Worm (Caenorhabditis elegans) whole organism, L4 larva: Measurements from ENCODE around the gene npp-5.
A peak's percentile ranks its signal among the peaks of the same experiment; 100 is the strongest.

Experiments used
- D1046.2 ChIP-seq: fragments of 200-800 bp; sonication (Bioruptor generic); IDR thresholded peaks from 2 replicates; pipeline ENCODE4 v1.3.6; 2022; ENCODE audit warnings: missing genetic modification characterization, missing compliant biosample characterization
- F10B5.3 ChIP-seq: sonication (generic microtip); optimal IDR thresholded peaks from 2 replicates; lab custom pipeline; 2016; ENCODE audit warnings: mild to moderate bottlenecking, missing genetic modification characterization, missing compliant biosample characterization
- F26F4.8 ChIP-seq: fragments of 200-800 bp; sonication (Bioruptor generic); conservative IDR thresholded peaks from 2 replicates; pipeline ENCODE4 v1.3.6; 2022; ENCODE audit warnings: missing genetic modification characterization, missing compliant biosample characterization
- F49E8.2 ChIP-seq: sonication (generic microtip); optimal IDR thresholded peaks from 2 replicates; lab custom pipeline; 2016; ENCODE audit warnings: missing compliant biosample characterization, mild to moderate bottlenecking, missing genetic modification characterization, borderline replicate concordance
- T26A8.4 ChIP-seq: fragments of 200-800 bp; sonication (Bioruptor generic); IDR thresholded peaks from 2 replicates; pipeline ENCODE4 v1.3.6; 2022; ENCODE audit warnings: missing genetic modification characterization, missing compliant biosample characterization
- Y75B8A.6 ChIP-seq: fragments of 200-800 bp; sonication (Bioruptor generic); IDR thresholded peaks from 2 replicates; pipeline ENCODE4 v1.3.6; 2022; ENCODE audit warnings: missing genetic modification reagents, missing genetic modification characterization, missing compliant biosample characterization
- ZK546.5 ChIP-seq, 2 experiments: sonication (generic microtip); optimal IDR thresholded peaks; 2 replicates each; lab custom pipeline; 2017; ENCODE audit warnings: missing biosample characterization in 2 of 2, missing genetic modification characterization in 2 of 2
- aha-1 ChIP-seq: fragments of 150-350 bp; peaks from one replicate; lab custom pipeline; 2014; ENCODE audit warnings: missing biosample characterization, missing genetic modification characterization
- arid-1 ChIP-seq: fragments of 200-800 bp; sonication (Bioruptor generic); conservative IDR thresholded peaks from 2 replicates; pipeline ENCODE4 v1.3.6; 2022; ENCODE audit warnings: missing genetic modification reagents, missing genetic modification characterization, missing compliant biosample characterization
- attf-4 ChIP-seq: sonication (generic microtip); optimal IDR thresholded peaks from 3 replicates; lab custom pipeline; 2017; ENCODE audit warnings: missing biosample characterization, missing genetic modification characterization
- ceh-20 ChIP-seq: fragments of 200-800 bp; sonication (Bioruptor generic); IDR thresholded peaks from 2 replicates; pipeline ENCODE4 v1.3.6; 2022; ENCODE audit warnings: missing genetic modification reagents, missing genetic modification characterization, missing compliant biosample characterization
- ceh-62 ChIP-seq: sonication (generic microtip); optimal IDR thresholded peaks from 2 replicates; lab custom pipeline; 2017; ENCODE audit warnings: missing biosample characterization, missing genetic modification characterization
- ctbp-1 ChIP-seq: fragments of 200-800 bp; sonication (Bioruptor generic); IDR thresholded peaks from 2 replicates; pipeline ENCODE4 v1.3.6; 2022; ENCODE audit warnings: missing genetic modification reagents, missing genetic modification characterization, missing compliant biosample characterization
- daf-8 ChIP-seq: fragments of 200-800 bp; sonication (Bioruptor generic); IDR thresholded peaks from 2 replicates; pipeline ENCODE4 v1.3.6; 2022; ENCODE audit warnings: missing genetic modification characterization, missing compliant biosample characterization
- dmd-6 ChIP-seq: fragments of 200-800 bp; sonication (Bioruptor generic); IDR thresholded peaks from 2 replicates; pipeline ENCODE4 v1.3.6; 2022; ENCODE audit warnings: missing genetic modification reagents, missing genetic modification characterization, missing compliant biosample characterization
- dmd-9 ChIP-seq: fragments of 200-800 bp; sonication (Bioruptor generic); IDR thresholded peaks from 2 replicates; pipeline ENCODE4 v1.3.6; 2022; ENCODE audit warnings: missing genetic modification reagents, missing genetic modification characterization, missing compliant biosample characterization
- dve-1 ChIP-seq: sonication (generic microtip); optimal IDR thresholded peaks from 2 replicates; lab custom pipeline; 2017; ENCODE audit warnings: antibody characterized with exemption, mild to moderate bottlenecking, missing genetic modification characterization, missing compliant biosample characterization; ENCODE audit not compliant: insufficient read depth
- egl-27 ChIP-seq: sonication (generic microtip); optimal IDR thresholded peaks from 3 replicates; lab custom pipeline; 2017; ENCODE audit warnings: missing biosample characterization, missing genetic modification reagents, missing genetic modification characterization
- fkh-10 ChIP-seq: fragments of 150-350 bp; optimal IDR thresholded peaks from 2 replicates; lab custom pipeline; 2014; ENCODE audit warnings: missing biosample characterization, missing genetic modification reagents, missing genetic modification characterization
- gei-8 ChIP-seq: fragments of 200-800 bp; sonication (Bioruptor generic); optimal IDR thresholded peaks from 2 replicates; lab custom pipeline; 2018; ENCODE audit warnings: mild to moderate bottlenecking, missing genetic modification characterization, missing compliant biosample characterization
- hlh-11 ChIP-seq: fragments of 200-800 bp; sonication (Bioruptor generic); optimal IDR thresholded peaks from 2 replicates; lab custom pipeline; 2018; ENCODE audit warnings: mild to moderate bottlenecking, missing genetic modification characterization, missing compliant biosample characterization
- hlh-30 ChIP-seq: sonication (generic microtip); optimal IDR thresholded peaks from 2 replicates; lab custom pipeline; 2017; ENCODE audit warnings: antibody characterized with exemption, mild to moderate bottlenecking, missing genetic modification characterization, missing compliant biosample characterization; ENCODE audit not compliant: insufficient read depth
- hmg-1.1 ChIP-seq: fragments of 200-800 bp; sonication (Bioruptor generic); IDR thresholded peaks from 2 replicates; pipeline ENCODE4 v1.3.6; 2022; ENCODE audit warnings: missing genetic modification reagents, missing genetic modification characterization, missing compliant biosample characterization
- jun-1 ChIP-seq: fragments of 150-350 bp; optimal IDR thresholded peaks from 2 replicates; lab custom pipeline; 2014; ENCODE audit warnings: missing biosample characterization, missing genetic modification reagents, missing genetic modification characterization
- lim-7 ChIP-seq: fragments of 200-800 bp; sonication (Bioruptor generic); IDR thresholded peaks from 2 replicates; pipeline ENCODE4 v1.3.6; 2022; ENCODE audit warnings: missing genetic modification characterization, missing compliant biosample characterization
- lin-1 ChIP-seq: fragments of 200-800 bp; sonication (Bioruptor generic); IDR thresholded peaks from 2 replicates; pipeline ENCODE4 v1.3.6; 2022; ENCODE audit warnings: missing genetic modification reagents, missing genetic modification characterization, missing compliant biosample characterization
- lin-29 ChIP-seq: fragments of 200-800 bp; sonication (Bioruptor generic); IDR thresholded peaks from 2 replicates; pipeline ENCODE4 v1.3.6; 2022; ENCODE audit warnings: missing genetic modification reagents, missing genetic modification characterization, missing compliant biosample characterization
- lin-38 ChIP-seq: fragments of 200-800 bp; sonication (Bioruptor generic); IDR thresholded peaks from 2 replicates; pipeline ENCODE4 v1.3.6; 2022; ENCODE audit warnings: missing genetic modification reagents, missing genetic modification characterization, missing compliant biosample characterization
- lir-3 ChIP-seq: sonication (generic microtip); optimal IDR thresholded peaks from 2 replicates; lab custom pipeline; 2016; ENCODE audit warnings: mild to moderate bottlenecking, missing genetic modification characterization, missing compliant biosample characterization
- madf-9 ChIP-seq: fragments of 200-800 bp; sonication (Bioruptor generic); conservative IDR thresholded peaks from 2 replicates; pipeline ENCODE4 v1.3.6; 2022; ENCODE audit warnings: missing genetic modification reagents, missing genetic modification characterization, missing compliant biosample characterization
- nhr-10 ChIP-seq: fragments of 150-350 bp; optimal IDR thresholded peaks from 2 replicates; lab custom pipeline; 2014; ENCODE audit warnings: missing biosample characterization, missing genetic modification characterization
- nhr-11 ChIP-seq: fragments of 150-350 bp; optimal IDR thresholded peaks from 2 replicates; lab custom pipeline; 2014; ENCODE audit warnings: missing biosample characterization, missing genetic modification characterization
- nhr-25 ChIP-seq: sonication (generic microtip); optimal IDR thresholded peaks from 2 replicates; lab custom pipeline; 2017; ENCODE audit warnings: missing genetic modification characterization, mild to moderate bottlenecking, missing compliant biosample characterization, antibody characterized with exemption, moderate library complexity, borderline replicate concordance; ENCODE audit not compliant: insufficient read depth
- nhr-28 ChIP-seq: fragments of 150-350 bp; optimal IDR thresholded peaks from 2 replicates; lab custom pipeline; 2014; ENCODE audit warnings: missing biosample characterization, missing genetic modification characterization
- nhr-41 ChIP-seq: fragments of 200-800 bp; sonication (Bioruptor generic); IDR thresholded peaks from 2 replicates; pipeline ENCODE4 v1.3.6; 2022; ENCODE audit warnings: missing genetic modification reagents, missing genetic modification characterization, missing compliant biosample characterization
- nhr-48 ChIP-seq: sonication (generic microtip); optimal IDR thresholded peaks from 2 replicates; lab custom pipeline; 2016; ENCODE audit warnings: mild to moderate bottlenecking, missing genetic modification characterization, missing compliant biosample characterization
- pha-4 ChIP-seq, 2 experiments: fragments of 150-350 bp in 1 of 2; fragments of 200-800 bp in 1 of 2; sonication (Bioruptor generic) in 1 of 2; IDR thresholded peaks in 1 of 2; optimal IDR thresholded peaks in 1 of 2; 2 replicates each; pipeline versions ENCODE4 v1.3.6 to Lab custom; 2014 to 2022; ENCODE audit warnings: missing genetic modification characterization in 2 of 2, missing genetic modification reagents in 2 of 2, missing biosample characterization in 1 of 2, missing compliant biosample characterization in 1 of 2
- pqm-1 ChIP-seq: sonication (generic microtip); optimal IDR thresholded peaks from 2 replicates; lab custom pipeline; 2017; ENCODE audit warnings: missing biosample characterization, missing genetic modification characterization
- rbr-2 ChIP-seq: sonication (generic microtip); optimal IDR thresholded peaks from 2 replicates; lab custom pipeline; 2016; ENCODE audit warnings: missing genotype, missing genetic modification characterization, missing compliant biosample characterization
- set-16 ChIP-seq: fragments of 200-800 bp; sonication (Bioruptor generic); IDR thresholded peaks from 2 replicates; pipeline ENCODE4 v1.3.6; 2022; ENCODE audit warnings: missing genetic modification reagents, missing genetic modification characterization, missing compliant biosample characterization
- skn-1 ChIP-seq: fragments of 150-350 bp; optimal IDR thresholded peaks from 2 replicates; lab custom pipeline; 2014; ENCODE audit warnings: missing biosample characterization, missing genetic modification characterization
- tag-97 ChIP-seq: fragments of 200-800 bp; sonication (Bioruptor generic); IDR thresholded peaks from 2 replicates; pipeline ENCODE4 v1.3.6; 2022; ENCODE audit warnings: missing genetic modification characterization, missing compliant biosample characterization
- tra-1 ChIP-seq: fragments of 200-800 bp; sonication (Bioruptor generic); IDR thresholded peaks from 2 replicates; pipeline ENCODE4 v1.3.6; 2022; ENCODE audit warnings: missing genetic modification reagents, missing genetic modification characterization, missing compliant biosample characterization
- unc-62 ChIP-seq, 3 experiments: fragments of 150-350 bp in 1 of 3; sonication (generic microtip); optimal IDR thresholded peaks in 2 of 3; peaks in 1 of 3; 1 replicate in 1 of 3; 2 replicates in 2 of 3; lab custom pipeline; 2014 to 2017; ENCODE audit warnings: missing biosample characterization in 3 of 3, missing genetic modification characterization in 3 of 3, missing genetic modification reagents in 3 of 3, missing genotype in 1 of 3
- zag-1 ChIP-seq: fragments of 150-350 bp; optimal IDR thresholded peaks from 2 replicates; lab custom pipeline; 2014; ENCODE audit warnings: missing biosample characterization, missing genetic modification characterization
- zfp-2 ChIP-seq: sonication (generic microtip); optimal IDR thresholded peaks from 2 replicates; lab custom pipeline; 2016; ENCODE audit warnings: mild to moderate bottlenecking, missing genetic modification characterization, missing compliant biosample characterization
- zfp-3 ChIP-seq: fragments of 200-800 bp; sonication (Bioruptor generic); conservative IDR thresholded peaks from 2 replicates; pipeline ENCODE4 v1.3.6; 2022; ENCODE audit warnings: missing genetic modification reagents, missing genetic modification characterization, missing compliant biosample characterization
- zip-11 ChIP-seq: fragments of 200-800 bp; sonication (Bioruptor generic); IDR thresholded peaks from 2 replicates; pipeline ENCODE4 v1.3.6; 2022; ENCODE audit warnings: missing genetic modification characterization, missing compliant biosample characterization
- ztf-11 ChIP-seq: fragments of 150-350 bp; optimal IDR thresholded peaks from 2 replicates; lab custom pipeline; 2014; ENCODE audit warnings: missing biosample characterization, missing genetic modification characterization
- ztf-7 ChIP-seq: fragments of 150-350 bp; optimal IDR thresholded peaks from 2 replicates; lab custom pipeline; 2014; ENCODE audit warnings: missing biosample characterization, missing genetic modification characterization

Gene npp-5

ce11 chrII:11637189-11637754 lies 37.7 kb upstream of the npp-5 start (continued):
- TF ChIP-seq unc-62 (GFP tag; optimal IDR thresholded peaks at IDR 0.05 in 1 of 2; lab: Kevin White, UChicago) (peak in 1 of 2 experiments; percentile 78), unc-62 (tag; optimal IDR thresholded peaks at IDR 0.05; lab: Kevin White, UChicago) (no peak), hlh-30 (tag; lab: Kevin White, UChicago) (peak; percentile 11), D1046.2 (GFP tag; lab: Robert Waterston, UW) (no peak), jun-1 (tag; lab: Kevin White, UChicago) (no peak), madf-9 (GFP tag; lab: Robert Waterston, UW) (0 out of 2 replicates have a peak, but pooled peaks have one; percentile 37), dmd-9 (no peak), nhr-41 (GFP tag; lab: Robert Waterston, UW) (no peak), attf-4 (tag; lab: Kevin White, UChicago) (no peak), T26A8.4 (GFP tag; lab: Robert Waterston, UW) (peak; percentile 62; the same call in 1 of the 2 replicates), zag-1 (tag; lab: Kevin White, UChicago) (no peak), zfp-2 (no peak), arid-1 (no peak), ZK546.5 (tag; optimal IDR thresholded peaks at IDR 0.05; lab: Kevin White, UChicago) (no peak), F10B5.3 (no peak), ztf-7 (tag; lab: Kevin White, UChicago) (no peak), nhr-10 (no peak), set-16 (GFP tag; lab: Robert Waterston, UW) (no peak), lin-29 (no peak), gei-8 (GFP tag; lab: Kevin White, UChicago) (no peak), skn-1 (tag; lab: Kevin White, UChicago) (no peak), F49E8.2 (no peak), nhr-28 (tag; lab: Kevin White, UChicago) (no peak), lim-7 (GFP tag; lab: Robert Waterston, UW) (no peak), pha-4 (GFP tag; IDR thresholded peaks at IDR 0.05; lab: Robert Waterston, UW) (0 out of 2 replicates have a peak, but pooled peaks have one; percentile 15), pha-4 (tag; optimal IDR thresholded peaks at IDR 0.05; lab: Kevin White, UChicago) (no peak), lir-3 (tag; lab: Kevin White, UChicago) (no peak), zfp-3 (GFP tag; lab: Robert Waterston, UW) (no peak), zip-11 (GFP tag; lab: Robert Waterston, UW) (no peak), Y75B8A.6 (no peak), nhr-11 (tag; lab: Kevin White, UChicago) (no peak), pqm-1 (tag; lab: Kevin White, UChicago) (no peak), ceh-62 (tag; lab: Kevin White, UChicago) (no peak), daf-8 (GFP tag; lab: Robert Waterston, UW) (no peak), hmg-1.1 (GFP tag; lab: Robert Waterston, UW) (0 out of 2 replicates have a peak, but pooled peaks have one; percentile 8), hlh-11 (no peak), dmd-6 (GFP tag; lab: Robert Waterston, UW) (no peak), fkh-10 (GFP tag; lab: Kevin White, UChicago) (no peak), dve-1 (peak; percentile 74), ztf-11 (tag; lab: Kevin White, UChicago) (no peak), egl-27 (tag; lab: Kevin White, UChicago) (no peak), rbr-2 (tag; lab: Kevin White, UChicago) (no peak), lin-1 (no peak), F26F4.8 (GFP tag; lab: Robert Waterston, UW) (no peak), tag-97 (GFP tag; lab: Robert Waterston, UW) (no peak), nhr-48 (tag; lab: Kevin White, UChicago) (peak; percentile 17), aha-1 (tag; lab: Kevin White, UChicago) (peak; percentile 24), lin-38 (GFP tag; lab: Robert Waterston, UW) (no peak), ceh-20 (no peak), tra-1 (GFP tag; lab: Robert Waterston, UW) (no peak), nhr-25 (peak; percentile 84), ctbp-1 (GFP tag; lab: Robert Waterston, UW) (no peak)
